Worm (Caenorhabditis elegans): ENCODE measurements around the gene nlp-47.
"Not testable (repeated sequence)": the region's sequence is repeated elsewhere in the genome, so short reads cannot be mapped to it uniquely, and the experiment has no call there.

DNA sequence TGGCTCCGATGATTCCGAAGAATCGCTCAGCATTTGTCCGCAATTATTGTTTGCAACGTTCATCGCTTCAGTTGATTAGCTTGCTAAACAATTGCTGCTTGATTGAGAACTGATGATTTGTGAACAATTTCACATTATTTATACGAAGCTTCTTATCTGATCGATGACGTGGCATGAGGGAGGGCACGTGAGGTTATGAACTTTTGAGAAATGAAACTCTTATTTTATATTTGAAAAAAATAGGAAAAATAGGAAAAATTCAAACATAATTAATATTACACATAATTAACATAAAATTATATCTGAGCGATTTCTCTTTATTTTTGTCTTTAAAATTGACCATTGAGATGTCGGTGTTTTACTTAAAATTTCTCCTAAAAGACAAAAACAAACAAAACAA is 36.0 kb upstream of the nlp-47 start, which contains the start of gene F36H12.10:
- not testable (repeated sequence) for TF ChIP-seq dmd-4 (tag; optimal IDR thresholded peaks at IDR 0.05; ENCODE audit: borderline replicate concordance); ceh-9 (tag; optimal IDR thresholded peaks at IDR 0.05); fkh-10 (GFP tag; optimal IDR thresholded peaks at IDR 0.05); ceh-14 (tag; optimal IDR thresholded peaks at IDR 0.05)
